Fruit fly (Drosophila melanogaster) whole organism, prepupa: Measurements from ENCODE around the gene Obp99b.

Experiments
- Eip75B ChIP-seq: fragments of 200-800 bp; sonication (Bioruptor generic); optimal IDR thresholded peaks from 3 replicates; lab custom pipeline; 2016; ENCODE audit warnings: missing biosample characterization, missing genetic modification characterization
- Met ChIP-seq: fragments of 200-800 bp; sonication (Bioruptor generic); optimal IDR thresholded peaks from 3 replicates; lab custom pipeline; 2016; ENCODE audit warnings: missing biosample characterization, missing genetic modification characterization
- achi ChIP-seq: fragments of 200-800 bp; sonication (Bioruptor generic); optimal IDR thresholded peaks from 3 replicates; lab custom pipeline; 2016; ENCODE audit warnings: missing biosample characterization, missing genetic modification characterization
- eg ChIP-seq: fragments of 200-800 bp; sonication (Bioruptor generic); IDR thresholded peaks from 3 replicates; pipeline ENCODE4 v1.3.6; 2022; ENCODE audit warnings: missing biosample characterization, missing genetic modification characterization
- net ChIP-seq: fragments of 200-800 bp; sonication (Bioruptor generic); optimal IDR thresholded peaks from 3 replicates; lab custom pipeline; 2016; ENCODE audit warnings: missing biosample characterization, missing genetic modification characterization

dm6 chr3R:29758734-29759131 lies 42.0 kb upstream of the Obp99b start:
- TF ChIP-seq net (GFP tag; lab: Kevin White, UChicago) (no peak), achi (GFP tag; lab: Kevin White, UChicago) (no peak), Eip75B (GFP tag; lab: Kevin White, UChicago) (no peak), Met (GFP tag; lab: Kevin White, UChicago) (no peak), eg (GFP tag; lab: Robert Waterston, UW) (no peak)
